Fruit fly (Drosophila melanogaster): Measurements from ENCODE around the gene ssp3.

The ssp3 gene

DNA sequence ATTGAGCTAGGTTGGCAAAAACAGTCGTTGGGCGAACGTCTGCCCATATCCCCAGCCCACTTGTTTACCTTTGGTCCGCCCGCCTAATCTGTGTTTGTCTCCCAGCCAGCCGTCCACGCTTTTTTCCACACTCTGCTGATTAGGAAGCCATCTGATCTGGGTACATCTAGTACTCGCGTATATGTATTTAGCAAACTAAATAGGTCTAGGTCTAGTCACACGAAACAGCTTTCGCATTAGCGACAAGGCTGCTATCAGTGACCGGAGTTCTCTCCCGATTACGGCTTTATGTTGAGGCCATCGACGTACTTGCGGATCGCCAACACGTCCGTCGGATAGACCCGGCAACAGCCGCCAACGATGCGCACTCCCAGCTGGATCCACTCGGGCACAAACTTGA is 11.9 kb upstream of the ssp3 start:
- TF ChIP-seq CG12768 (GFP tag; optimal IDR thresholded peaks at IDR 0.05) (peak; percentile 3), Hr96 (GFP tag; optimal IDR thresholded peaks at IDR 0.05) (no peak), cic (GFP tag; optimal IDR thresholded peaks at IDR 0.05) (peak; percentile 47)

DNA sequence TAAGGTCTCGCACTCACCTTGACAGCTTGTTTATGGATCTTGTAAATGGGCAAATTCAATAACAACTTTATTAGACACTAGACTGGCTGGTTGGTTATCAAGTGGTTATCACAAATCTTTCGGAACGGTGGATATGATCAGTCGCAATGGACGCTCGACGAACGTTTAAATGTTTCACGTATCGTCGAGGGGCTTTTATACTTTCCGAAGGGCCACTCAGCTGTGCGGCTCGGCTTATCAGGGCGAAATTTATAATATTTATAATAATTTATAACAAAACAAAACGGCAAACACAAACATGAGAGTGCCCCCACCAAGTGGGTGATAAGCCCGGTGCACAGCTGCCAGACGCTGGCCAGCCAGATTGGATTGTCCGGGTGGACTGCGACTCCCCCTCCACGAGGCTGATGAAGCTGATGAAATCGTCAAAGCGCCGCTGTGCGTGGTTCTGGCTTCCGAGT is 10.5 kb upstream of the ssp3 start, which contains the start of gene CG10621:
TSS of gene CG10621 (minus strand) at position 177 of the 461 bp plus-strand sequence.
- TF ChIP-seq Mnt (GFP tag; optimal IDR thresholded peaks at IDR 0.05), result peak; percentile 67
- peak; percentile 41 for TF ChIP-seq CG12768 (GFP tag; optimal IDR thresholded peaks at IDR 0.05)
- peak; percentile 85 for TF ChIP-seq cic (GFP tag; optimal IDR thresholded peaks at IDR 0.05)
- no peak for TF ChIP-seq bab1 (GFP tag; optimal IDR thresholded peaks at IDR 0.05)
- TF ChIP-seq Hr96 (GFP tag; optimal IDR thresholded peaks at IDR 0.05), result no peak
- TF ChIP-seq Clk (GFP tag; optimal IDR thresholded peaks at IDR 0.05), result peak; percentile 5
- peak; percentile 40 for TF ChIP-seq tj (GFP tag; optimal IDR thresholded peaks at IDR 0.05)
- TF ChIP-seq CG33017 (tag; optimal IDR thresholded peaks at IDR 0.05), result peak; percentile 37
- peak; percentile 92 for TF ChIP-seq kay (GFP tag; ENCODE audit: borderline replicate concordance)

DNA sequence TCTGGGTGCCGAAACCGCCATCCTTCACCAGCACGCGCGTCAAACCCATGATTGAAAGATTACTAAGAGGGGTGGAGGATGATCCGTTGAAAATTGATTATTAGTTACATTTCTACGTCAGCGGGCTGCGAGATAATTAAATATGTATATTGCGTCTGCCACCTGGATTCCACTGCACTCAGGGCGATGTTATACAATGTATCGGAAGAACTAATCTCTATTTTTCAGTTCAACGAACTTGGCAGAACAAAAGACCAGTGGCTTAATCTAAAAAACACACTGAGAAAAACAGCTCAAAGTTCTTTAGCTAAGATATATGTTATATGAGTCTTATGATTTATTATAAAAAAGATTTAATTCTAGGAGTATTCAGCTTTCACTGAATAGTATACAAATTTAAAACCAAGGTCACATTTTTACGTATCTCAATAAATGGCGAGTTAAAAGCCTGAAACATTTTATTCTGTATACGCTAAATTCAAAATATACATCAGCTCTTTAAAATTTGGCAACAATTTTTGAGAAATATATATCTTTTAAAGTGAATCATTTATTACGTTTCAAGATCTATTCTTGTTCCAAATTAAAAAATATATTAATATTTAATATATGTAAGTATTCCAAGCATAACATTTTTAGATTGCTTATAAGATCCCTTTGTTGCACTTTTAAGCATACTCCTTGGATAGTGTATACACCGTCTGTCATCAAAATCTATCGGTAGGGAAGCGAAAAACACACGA is 9.9 kb upstream of the ssp3 start:
- TF ChIP-seq tj (GFP tag; optimal IDR thresholded peaks at IDR 0.05) (no peak), cic (GFP tag; optimal IDR thresholded peaks at IDR 0.05) (no peak), CG14711 (tag; optimal IDR thresholded peaks at IDR 0.05) (peak; percentile 33), Clk (GFP tag; optimal IDR thresholded peaks at IDR 0.05) (no peak), cnc (optimal IDR thresholded peaks at IDR 0.05) (no peak), CG7045 (GFP tag; optimal IDR thresholded peaks at IDR 0.05) (peak; percentile 15), CG5204 (GFP tag; optimal IDR thresholded peaks at IDR 0.05) (no peak), ovo (GFP tag; optimal IDR thresholded peaks at IDR 0.05) (no peak), CG11617 (GFP tag; optimal IDR thresholded peaks at IDR 0.05) (peak; percentile 49), kay (GFP tag; ENCODE audit: borderline replicate concordance) (no peak), Hr96 (GFP tag; optimal IDR thresholded peaks at IDR 0.05) (no peak), pad (GFP tag; optimal IDR thresholded peaks at IDR 0.05) (no peak), CG7101 (tag; optimal IDR thresholded peaks at IDR 0.05) (peak; percentile 28), Mnt (GFP tag; optimal IDR thresholded peaks at IDR 0.05) (no peak)

DNA sequence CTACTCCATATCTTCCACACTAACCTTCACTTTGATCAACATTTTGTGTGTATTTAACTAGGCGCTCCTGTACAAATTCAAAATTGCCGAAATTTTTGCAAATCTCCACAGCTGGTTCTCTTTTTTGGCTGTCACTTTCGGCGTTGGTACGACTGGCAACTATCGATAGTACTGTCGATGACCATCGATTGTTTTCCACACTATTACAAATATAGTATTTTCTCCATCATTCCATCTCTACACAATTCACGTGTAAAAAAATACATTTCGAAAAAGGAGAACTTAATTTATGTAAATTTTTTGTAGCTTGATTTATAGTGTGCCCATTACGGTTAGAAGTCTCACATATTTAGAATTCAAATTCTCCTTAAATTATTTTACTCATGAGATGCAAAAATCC is 7.9 kb upstream of the ssp3 start, which contains the start of gene Nedd8:
TSS of gene Nedd8 (minus strand) at position 164 of the 400 bp plus-strand sequence.
- TF ChIP-seq tj (GFP tag; optimal IDR thresholded peaks at IDR 0.05), result no peak
- TF ChIP-seq bab1 (GFP tag; optimal IDR thresholded peaks at IDR 0.05), result peak; percentile 70

DNA sequence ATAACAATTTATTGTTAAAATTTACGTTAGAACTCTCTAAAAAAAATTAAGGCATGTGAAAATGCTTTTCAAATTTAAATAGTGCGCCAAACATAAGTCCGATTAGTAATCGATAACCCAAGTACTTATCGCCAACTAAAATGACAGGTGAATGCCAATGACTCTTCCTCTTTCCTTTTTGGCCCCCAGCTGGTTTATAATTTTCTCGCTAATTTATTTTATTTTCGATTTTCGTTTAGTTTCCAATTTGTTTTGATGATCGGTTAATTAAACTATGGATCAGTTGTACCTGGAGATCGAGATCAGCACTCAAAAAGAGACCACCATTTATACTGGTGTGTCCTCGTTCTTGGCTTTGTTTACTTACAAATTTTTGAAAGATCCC is 5.0 kb upstream of the ssp3 start, which contains the start of gene CG10428:
TSS of gene CG10428 (plus strand) at position 161 of the 385 bp plus-strand sequence.
- TF ChIP-seq tj (GFP tag; optimal IDR thresholded peaks at IDR 0.05) (no peak), bab1 (GFP tag; optimal IDR thresholded peaks at IDR 0.05) (peak; percentile 8)

DNA sequence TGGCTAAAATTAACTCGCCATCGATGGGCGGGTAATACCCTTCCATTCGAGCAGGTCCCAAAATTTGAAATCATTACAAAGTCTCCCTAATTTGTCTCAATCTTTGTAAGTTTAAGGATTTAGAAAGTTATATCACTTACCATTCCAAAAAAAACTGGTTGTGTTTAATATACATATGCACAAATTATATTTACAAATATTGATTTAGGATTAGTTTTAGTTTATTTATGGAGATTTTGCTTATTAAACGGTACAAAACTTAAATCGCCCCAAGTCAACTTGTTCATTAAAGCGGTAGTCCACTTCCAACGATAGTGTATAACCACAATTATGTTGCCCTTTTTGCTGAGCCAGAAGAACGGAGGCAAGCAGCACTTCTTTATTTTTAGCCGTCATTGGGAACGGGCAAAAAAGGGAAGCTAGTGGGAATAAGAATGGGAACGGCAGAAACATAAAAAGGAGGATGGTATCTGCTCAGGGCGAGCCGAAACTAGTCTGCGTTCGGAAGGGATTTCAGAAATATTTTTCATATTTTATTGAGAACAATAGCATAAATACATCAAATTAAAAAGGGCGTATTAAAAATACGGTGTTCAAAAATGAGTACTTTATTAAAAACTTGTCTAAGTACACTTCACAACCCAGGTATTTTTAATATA is 4.4 kb upstream of the ssp3 start:
- TF ChIP-seq CG7045 (GFP tag; optimal IDR thresholded peaks at IDR 0.05), result no peak
- TF ChIP-seq pad (GFP tag; optimal IDR thresholded peaks at IDR 0.05), result no peak
- no peak for TF ChIP-seq toe (GFP tag; optimal IDR thresholded peaks at IDR 0.05)
- TF ChIP-seq Mnt (GFP tag; optimal IDR thresholded peaks at IDR 0.05), result no peak
- TF ChIP-seq bab1 (GFP tag; optimal IDR thresholded peaks at IDR 0.05), result no peak
- TF ChIP-seq tj (GFP tag; optimal IDR thresholded peaks at IDR 0.05), result peak; percentile 19
- no peak for TF ChIP-seq Crg-1 (GFP tag; optimal IDR thresholded peaks at IDR 0.05)
- peak; percentile 0 for TF ChIP-seq CG7101 (tag; optimal IDR thresholded peaks at IDR 0.05)

DNA sequence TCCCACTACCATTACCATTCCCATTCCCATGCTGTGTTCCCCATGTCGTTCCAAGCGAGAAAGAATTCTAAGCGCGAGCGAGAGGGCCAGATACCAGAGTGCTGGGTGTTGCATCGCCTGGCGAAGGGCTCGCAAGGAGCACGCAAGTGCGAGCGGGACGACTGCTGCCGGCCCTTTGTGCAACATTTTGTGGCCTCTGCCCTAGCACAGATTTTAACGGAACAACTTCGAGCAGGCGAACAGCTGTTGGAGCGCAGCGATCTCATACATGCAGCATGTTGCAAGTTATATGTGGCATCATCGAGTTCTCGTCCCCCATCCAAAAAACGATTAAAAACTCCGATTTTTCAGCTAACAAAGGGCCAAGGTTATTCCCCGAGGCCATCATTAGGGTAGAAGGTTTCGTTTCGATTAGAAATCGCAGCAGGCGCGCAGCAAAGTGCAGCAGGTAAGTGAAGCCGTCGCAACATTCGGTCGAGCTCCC is 3.8 kb upstream of the ssp3 start:
- TF ChIP-seq pad (GFP tag; optimal IDR thresholded peaks at IDR 0.05) (peak; percentile 31), CG1620 (GFP tag; optimal IDR thresholded peaks at IDR 0.05) (no peak), ovo (GFP tag; optimal IDR thresholded peaks at IDR 0.05) (no peak)
